Worm (Caenorhabditis elegans): Measurements from ENCODE around the gene lrr-1.

The lrr-1 gene

DNA sequence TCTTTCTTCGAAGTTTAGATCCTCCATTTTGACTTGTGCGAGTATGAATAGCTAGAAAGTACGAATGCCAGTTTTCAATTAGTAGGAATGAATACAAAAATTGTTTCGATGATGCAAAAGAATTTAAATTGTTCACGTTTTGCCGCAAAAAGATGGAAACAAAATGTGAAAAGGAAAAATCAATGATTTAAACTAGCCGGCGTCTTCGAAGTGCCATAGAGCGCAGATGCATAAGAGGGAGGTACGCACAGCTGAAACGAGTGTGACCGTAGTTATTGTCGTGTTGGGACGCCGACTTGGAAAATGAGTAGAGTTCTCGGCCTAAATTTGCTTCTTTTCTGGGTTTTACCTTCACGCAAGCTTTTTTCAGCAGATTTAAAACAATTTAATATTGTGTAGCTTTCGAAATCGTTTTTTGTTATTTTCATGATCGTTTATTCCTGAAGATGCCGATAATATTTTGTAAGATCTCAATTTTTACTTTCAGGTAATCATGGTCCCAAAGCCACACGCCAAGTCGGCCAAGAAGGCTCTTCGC, 19.0 kb upstream of the lrr-1 start, which contains the start of the genes ify-1 and rpl-22 (continued):
- TF ChIP-seq F26F4.8 (GFP tag; conservative IDR thresholded peaks at IDR 0.05): no peak
- TF ChIP-seq nhr-102 (tag; optimal IDR thresholded peaks at IDR 0.05): peak; percentile 82
- peak; percentile 63; the same call in 1 of the 2 replicates for TF ChIP-seq pha-4 (GFP tag; IDR thresholded peaks at IDR 0.05)
- peak; percentile 97 for TF ChIP-seq pha-4 (tag; optimal IDR thresholded peaks at IDR 0.05)
- peak; percentile 97 to 99 for TF ChIP-seq lsy-2 (tag; optimal IDR thresholded peaks at IDR 0.05)
- TF ChIP-seq T20F7.1 (GFP tag; optimal IDR thresholded peaks at IDR 0.05): peak; percentile 84
- peak; percentile 69 for TF ChIP-seq jun-1 (tag; optimal IDR thresholded peaks at IDR 0.05)
- no peak for TF ChIP-seq ceh-32 (tag; optimal IDR thresholded peaks at IDR 0.05; ENCODE audit: poor library complexity)
- no peak for TF ChIP-seq unc-39 (tag; optimal IDR thresholded peaks at IDR 0.05)
- TF ChIP-seq aly-2 (tag; optimal IDR thresholded peaks at IDR 0.05): no peak
- TF ChIP-seq pqm-1 (tag; optimal IDR thresholded peaks at IDR 0.05): peak; percentile 14
- TF ChIP-seq nhr-42 (GFP tag; IDR thresholded peaks at IDR 0.05): no peak
- no peak for TF ChIP-seq gei-8 (GFP tag; optimal IDR thresholded peaks at IDR 0.05)
- peak; percentile 91 for TF ChIP-seq aha-1 (tag)
- peak; percentile 7 to 83 for TF ChIP-seq hif-1 (tag; optimal IDR thresholded peaks at IDR 0.05)
- TF ChIP-seq mdt-29 (GFP tag; IDR thresholded peaks at IDR 0.05): no peak
- no peak for TF ChIP-seq lin-39 (tag; optimal IDR thresholded peaks at IDR 0.05)
- TF ChIP-seq lin-38 (GFP tag; IDR thresholded peaks at IDR 0.05): peak; percentile 99
- TF ChIP-seq ztf-7 (tag; optimal IDR thresholded peaks at IDR 0.05): peak; percentile 78
- TF ChIP-seq zfp-3 (GFP tag; conservative IDR thresholded peaks at IDR 0.05): peak; percentile 50; the same call in 1 of the 2 replicates
- no peak for TF ChIP-seq madf-5 (GFP tag; IDR thresholded peaks at IDR 0.05)
- TF ChIP-seq spr-3 (GFP tag; optimal IDR thresholded peaks at IDR 0.05): peak; percentile 24
- no peak for TF ChIP-seq ceh-44 (GFP tag; IDR thresholded peaks at IDR 0.05)
- TF ChIP-seq ceh-82 (tag; optimal IDR thresholded peaks at IDR 0.05): no peak
- peak; percentile 95 for TF ChIP-seq nhr-6 (tag; optimal IDR thresholded peaks at IDR 0.05)
- TF ChIP-seq set-16 (GFP tag; IDR thresholded peaks at IDR 0.05): no peak; the same call in 1 of the 2 replicates
- TF ChIP-seq spr-1 (tag; optimal IDR thresholded peaks at IDR 0.05): peak; percentile 82
- no peak for TF ChIP-seq ces-1 (GFP tag; optimal IDR thresholded peaks at IDR 0.05)
- TF ChIP-seq sdz-12 (GFP tag; optimal IDR thresholded peaks at IDR 0.05): no peak
- TF ChIP-seq nhr-41 (GFP tag; IDR thresholded peaks at IDR 0.05): no peak
- peak; percentile 51 for TF ChIP-seq snpc-4 (tag; optimal IDR thresholded peaks at IDR 0.05)
- peak; percentile 56 for TF ChIP-seq F37D6.2 (tag; optimal IDR thresholded peaks at IDR 0.05)
- no peak for TF ChIP-seq lim-7 (GFP tag; IDR thresholded peaks at IDR 0.05)
- TF ChIP-seq zag-1 (tag; optimal IDR thresholded peaks at IDR 0.05): peak; percentile 42
- TF ChIP-seq mdl-1 (tag; optimal IDR thresholded peaks at IDR 0.05): peak in 1 of 2 experiments; percentile 53
- TF ChIP-seq Y48G9A.11 (GFP tag; IDR thresholded peaks at IDR 0.05): no peak
- TF ChIP-seq fkh-10 (GFP tag; optimal IDR thresholded peaks at IDR 0.05): peak; percentile 91
- TF ChIP-seq daf-8 (GFP tag; IDR thresholded peaks at IDR 0.05): no peak
- TF ChIP-seq saeg-2 (GFP tag; IDR thresholded peaks at IDR 0.05): no peak
- TF ChIP-seq mes-2 (tag; optimal IDR thresholded peaks at IDR 0.05; ENCODE audit: poor library complexity, severe bottlenecking): peak; percentile 96
- peak; percentile 57 for TF ChIP-seq zip-2 (tag; optimal IDR thresholded peaks at IDR 0.05)
- TF ChIP-seq tra-1 (GFP tag; IDR thresholded peaks at IDR 0.05): no peak
- peak; percentile 66; the same call in 1 of the 2 replicates for TF ChIP-seq snpc-1.2 (GFP tag; IDR thresholded peaks at IDR 0.05)
- TF ChIP-seq attf-4 (tag; optimal IDR thresholded peaks at IDR 0.05): no peak
- TF ChIP-seq mep-1 (tag; optimal IDR thresholded peaks at IDR 0.05): peak; percentile 96
- TF ChIP-seq nhr-28 (tag; optimal IDR thresholded peaks at IDR 0.05): peak; percentile 80
- 0 out of 2 replicates have a peak, but pooled peaks have one; percentile 34 for TF ChIP-seq php-3 (GFP tag; IDR thresholded peaks at IDR 0.05)
- peak; percentile 88 for TF ChIP-seq duxl-1 (tag; optimal IDR thresholded peaks at IDR 0.05; ENCODE audit: poor library complexity)
- TF ChIP-seq ceh-62 (tag; optimal IDR thresholded peaks at IDR 0.05): no peak
- no peak for TF ChIP-seq Y105C5A.15 (GFP tag; IDR thresholded peaks at IDR 0.05)
- peak; percentile 100 for TF ChIP-seq D1046.2 (GFP tag; IDR thresholded peaks at IDR 0.05)
- no peak for TF ChIP-seq nhr-111 (GFP tag; optimal IDR thresholded peaks at IDR 0.05)
